Worm (Caenorhabditis elegans) whole organism, late embryonic: ENCODE results near the gene F09G8.10.
A peak's percentile ranks its signal among the peaks of the same experiment; 100 is the strongest.

Source experiments
- C08G9.2 ChIP-seq: sonication (generic microtip); optimal IDR thresholded peaks from 2 replicates; lab custom pipeline; 2016; ENCODE audit warnings: mild to moderate bottlenecking, missing genetic modification characterization, moderate library complexity, missing compliant biosample characterization
- C38D4.7 ChIP-seq: fragments of 200-800 bp; sonication (Bioruptor generic); optimal IDR thresholded peaks from 2 replicates; lab custom pipeline; 2018; ENCODE audit warnings: mild to moderate bottlenecking, missing genetic modification characterization, moderate library complexity, missing compliant biosample characterization
- K09A11.1 ChIP-seq: sonication (generic microtip); optimal IDR thresholded peaks from 2 replicates; lab custom pipeline; 2017; ENCODE audit warnings: antibody characterized with exemption, mild to moderate bottlenecking, missing genetic modification characterization, missing compliant biosample characterization; ENCODE audit not compliant: insufficient read depth
- T23F11.4 ChIP-seq: fragments of 200-800 bp; sonication (Bioruptor generic); optimal IDR thresholded peaks from 2 replicates; lab custom pipeline; 2018; ENCODE audit warnings: mild to moderate bottlenecking, missing genetic modification characterization, missing compliant biosample characterization
- Y22D7AL.16 ChIP-seq: sonication (generic microtip); optimal IDR thresholded peaks from 2 replicates; lab custom pipeline; 2016; ENCODE audit warnings: missing genetic modification characterization, missing compliant biosample characterization
- ceh-18 ChIP-seq: sonication (generic microtip); optimal IDR thresholded peaks from 2 replicates; lab custom pipeline; 2016; ENCODE audit warnings: missing genetic modification characterization, missing compliant biosample characterization
- ceh-2 ChIP-seq: sonication (generic microtip); optimal IDR thresholded peaks from 2 replicates; lab custom pipeline; 2016; ENCODE audit warnings: missing genotype, missing genetic modification characterization, missing compliant biosample characterization
- ceh-22 ChIP-seq: sonication (generic microtip); optimal IDR thresholded peaks from 2 replicates; lab custom pipeline; 2017; ENCODE audit warnings: missing biosample characterization, missing genetic modification characterization
- ceh-24 ChIP-seq: sonication (generic microtip); optimal IDR thresholded peaks from 2 replicates; lab custom pipeline; 2016; ENCODE audit warnings: mild to moderate bottlenecking, missing genetic modification characterization, missing compliant biosample characterization
- ceh-30 ChIP-seq: fragments of 150-350 bp; optimal IDR thresholded peaks from 2 replicates; lab custom pipeline; 2014; ENCODE audit warnings: missing biosample characterization, missing genetic modification characterization
- ceh-31 ChIP-seq: sonication (generic microtip); optimal IDR thresholded peaks from 2 replicates; lab custom pipeline; 2016; ENCODE audit warnings: missing genetic modification characterization, missing compliant biosample characterization
- ceh-34 ChIP-seq: sonication (generic microtip); optimal IDR thresholded peaks from 2 replicates; lab custom pipeline; 2016; ENCODE audit warnings: mild to moderate bottlenecking, missing genetic modification characterization, missing compliant biosample characterization
- ceh-48 ChIP-seq: sonication (generic microtip); optimal IDR thresholded peaks from 2 replicates; lab custom pipeline; 2016; ENCODE audit warnings: missing genetic modification characterization, inconsistent platforms, missing compliant biosample characterization
- ceh-6 ChIP-seq: fragments of 200-800 bp; sonication (Bioruptor generic); optimal IDR thresholded peaks from 2 replicates; lab custom pipeline; 2018; ENCODE audit warnings: mild to moderate bottlenecking, missing genetic modification characterization, missing compliant biosample characterization
- ceh-9 ChIP-seq: sonication (generic microtip); optimal IDR thresholded peaks from 2 replicates; lab custom pipeline; 2016; ENCODE audit warnings: mild to moderate bottlenecking, missing genetic modification characterization, inconsistent platforms, missing compliant biosample characterization
- che-1 ChIP-seq: sonication (generic microtip); optimal IDR thresholded peaks from 2 replicates; lab custom pipeline; 2016; ENCODE audit warnings: mild to moderate bottlenecking, missing genetic modification characterization, missing compliant biosample characterization
- dmd-4 ChIP-seq: sonication (generic microtip); optimal IDR thresholded peaks from 2 replicates; lab custom pipeline; 2016; ENCODE audit warnings: borderline replicate concordance, missing genetic modification characterization, missing compliant biosample characterization
- dve-1 ChIP-seq: sonication (generic microtip); optimal IDR thresholded peaks from 2 replicates; lab custom pipeline; 2017; ENCODE audit warnings: antibody characterized with exemption, mild to moderate bottlenecking, missing genetic modification characterization, missing compliant biosample characterization
- elt-2 ChIP-seq: sonication (generic microtip); optimal IDR thresholded peaks from 2 replicates; lab custom pipeline; 2016; ENCODE audit warnings: missing genetic modification reagents, missing genetic modification characterization, missing compliant biosample characterization
- ets-4 ChIP-seq: sonication (generic microtip); optimal IDR thresholded peaks from 2 replicates; lab custom pipeline; 2016; ENCODE audit warnings: missing genetic modification characterization, missing compliant biosample characterization
- fax-1 ChIP-seq: sonication (generic microtip); optimal IDR thresholded peaks from 2 replicates; lab custom pipeline; 2016; ENCODE audit warnings: missing genotype, missing genetic modification characterization, missing compliant biosample characterization
- fkh-10 ChIP-seq: fragments of 150-350 bp; optimal IDR thresholded peaks from 2 replicates; lab custom pipeline; 2014; ENCODE audit warnings: missing biosample characterization, missing genetic modification reagents, missing genetic modification characterization
- gmeb-2 ChIP-seq: sonication (generic microtip); optimal IDR thresholded peaks from 2 replicates; lab custom pipeline; 2016; ENCODE audit warnings: missing genetic modification characterization, inconsistent platforms, missing compliant biosample characterization
- hlh-13 ChIP-seq: fragments of 200-800 bp; sonication (Bioruptor generic); optimal IDR thresholded peaks from 2 replicates; lab custom pipeline; 2018; ENCODE audit warnings: mild to moderate bottlenecking, missing genetic modification characterization, missing compliant biosample characterization
- hlh-30 ChIP-seq: sonication (generic microtip); optimal IDR thresholded peaks from 2 replicates; lab custom pipeline; 2017; ENCODE audit warnings: antibody characterized with exemption, missing genetic modification characterization, missing compliant biosample characterization; ENCODE audit not compliant: insufficient read depth
- hlh-6 ChIP-seq: sonication (generic microtip); optimal IDR thresholded peaks from 2 replicates; lab custom pipeline; 2016; ENCODE audit warnings: missing genotype, missing genetic modification characterization, missing compliant biosample characterization
- lim-6 ChIP-seq: sonication (generic microtip); optimal IDR thresholded peaks from 2 replicates; lab custom pipeline; 2016; ENCODE audit warnings: missing genetic modification characterization, missing compliant biosample characterization
- lin-11 ChIP-seq: fragments of 200-800 bp; sonication (Bioruptor generic); optimal IDR thresholded peaks from 2 replicates; lab custom pipeline; 2018; ENCODE audit warnings: mild to moderate bottlenecking, missing genetic modification characterization, missing compliant biosample characterization
- madf-2 ChIP-seq: sonication (generic microtip); optimal IDR thresholded peaks from 2 replicates; lab custom pipeline; 2017; ENCODE audit warnings: missing genetic modification characterization, missing compliant biosample characterization
- mec-3 ChIP-seq: sonication (generic microtip); optimal IDR thresholded peaks from 2 replicates; lab custom pipeline; 2016; ENCODE audit warnings: borderline replicate concordance, missing genetic modification characterization, missing compliant biosample characterization
- nfya-1 ChIP-seq: sonication (generic microtip); optimal IDR thresholded peaks from 2 replicates; lab custom pipeline; 2017; ENCODE audit warnings: missing genetic modification characterization, mild to moderate bottlenecking, missing compliant biosample characterization, antibody characterized with exemption, moderate library complexity
- nhr-232 ChIP-seq: sonication (generic microtip); optimal IDR thresholded peaks from 2 replicates; lab custom pipeline; 2016; ENCODE audit warnings: missing genetic modification characterization, missing compliant biosample characterization
- npax-4 ChIP-seq: sonication (generic microtip); optimal IDR thresholded peaks from 2 replicates; lab custom pipeline; 2016; ENCODE audit warnings: missing genetic modification characterization, missing compliant biosample characterization
- odd-2 ChIP-seq: sonication (generic microtip); optimal IDR thresholded peaks from 2 replicates; lab custom pipeline; 2017; ENCODE audit warnings: antibody characterized with exemption, mild to moderate bottlenecking, missing genetic modification characterization, missing compliant biosample characterization
- pag-3 ChIP-seq: sonication (generic microtip); optimal IDR thresholded peaks from 2 replicates; lab custom pipeline; 2016; ENCODE audit warnings: missing compliant biosample characterization, missing genetic modification characterization, borderline replicate concordance
- pax-1 ChIP-seq: fragments of 150-350 bp; optimal IDR thresholded peaks from 2 replicates; lab custom pipeline; 2014; ENCODE audit warnings: missing biosample characterization, missing genetic modification characterization
- pha-2 ChIP-seq: sonication (generic microtip); optimal IDR thresholded peaks from 2 replicates; lab custom pipeline; 2017; ENCODE audit warnings: mild to moderate bottlenecking, missing genetic modification characterization, missing compliant biosample characterization
- pha-4 ChIP-seq: fragments of 150-350 bp; optimal IDR thresholded peaks from 2 replicates; lab custom pipeline; 2018; ENCODE audit warnings: missing biosample characterization, missing genetic modification reagents, missing genetic modification characterization
- pqm-1 ChIP-seq: sonication (generic microtip); optimal IDR thresholded peaks from 2 replicates; lab custom pipeline; 2016; ENCODE audit warnings: missing genetic modification characterization, missing compliant biosample characterization
- rnt-1 ChIP-seq: sonication (generic microtip); optimal IDR thresholded peaks from 2 replicates; lab custom pipeline; 2016; ENCODE audit warnings: missing genetic modification characterization, missing compliant biosample characterization
- tbx-2 ChIP-seq: sonication (generic microtip); optimal IDR thresholded peaks from 2 replicates; lab custom pipeline; 2016; ENCODE audit warnings: missing genetic modification characterization, missing compliant biosample characterization
- ttx-3 ChIP-seq: sonication (generic microtip); optimal IDR thresholded peaks from 2 replicates; lab custom pipeline; 2016; ENCODE audit warnings: missing genetic modification reagents, missing genetic modification characterization, missing compliant biosample characterization
- unc-3 ChIP-seq, 2 experiments: fragments of 200-800 bp in 1 of 2; sonication (Bioruptor generic) in 1 of 2; sonication (generic microtip) in 1 of 2; conservative IDR thresholded peaks in 1 of 2; optimal IDR thresholded peaks in 1 of 2; 2 replicates each; pipeline versions ENCODE4 v1.3.6 to Lab custom; 2016 to 2022; ENCODE audit warnings: missing compliant biosample characterization in 2 of 2, missing genetic modification characterization in 2 of 2, missing genetic modification reagents in 1 of 2
- unc-86 ChIP-seq: sonication (generic microtip); optimal IDR thresholded peaks from 2 replicates; lab custom pipeline; 2016; ENCODE audit warnings: missing genetic modification characterization, missing compliant biosample characterization
- zip-5 ChIP-seq: sonication (generic microtip); optimal IDR thresholded peaks from 2 replicates; lab custom pipeline; 2016; ENCODE audit warnings: missing genetic modification characterization, missing compliant biosample characterization
- ztf-16 ChIP-seq: sonication (generic microtip); optimal IDR thresholded peaks from 2 replicates; lab custom pipeline; 2017; ENCODE audit warnings: missing genetic modification characterization, missing compliant biosample characterization

The F09G8.10 gene

ce11 chrIII:8245591-8245990 is 26.4 kb downstream of the F09G8.10 start, which contains the start of gene C02F5.3:
Gene C02F5.3, plus strand, starts transcription at chrIII:8245891.
- TF ChIP-seq lim-6: no peak
- TF ChIP-seq Y22D7AL.16 (tag; lab: Kevin White, UChicago): no peak
- no peak for TF ChIP-seq mec-3
- TF ChIP-seq ttx-3 (tag; lab: Kevin White, UChicago): no peak
- TF ChIP-seq pax-1 (tag; lab: Kevin White, UChicago): no peak
- TF ChIP-seq lin-11 (tag; lab: Kevin White, UChicago): no peak
- TF ChIP-seq C08G9.2: no peak
- no peak for TF ChIP-seq ceh-6 (GFP tag; lab: Kevin White, UChicago)
- no peak for TF ChIP-seq T23F11.4
- TF ChIP-seq pqm-1 (tag; lab: Kevin White, UChicago): no peak
- TF ChIP-seq pag-3 (tag; lab: Kevin White, UChicago): no peak
- TF ChIP-seq gmeb-2 (tag; lab: Kevin White, UChicago): no peak
- TF ChIP-seq ceh-18 (tag; lab: Kevin White, UChicago): no peak
- TF ChIP-seq unc-86 (tag; lab: Kevin White, UChicago): no peak
- no peak for TF ChIP-seq hlh-30 (tag; lab: Kevin White, UChicago)
- no peak for TF ChIP-seq nfya-1 (tag; lab: Kevin White, UChicago)

ce11 chrIII:8244052-8244451 is 27.9 kb downstream of the F09G8.10 start, which contains the start of the genes pbs-6 and cids-1:
Gene pbs-6, minus strand, starts transcription at chrIII:8244092.
Gene cids-1, plus strand, starts transcription at chrIII:8244445.
- no peak for TF ChIP-seq dve-1 (tag; lab: Kevin White, UChicago)
- TF ChIP-seq npax-4 (tag; lab: Kevin White, UChicago): no peak
- no peak for TF ChIP-seq ttx-3 (tag; lab: Kevin White, UChicago)
- TF ChIP-seq pha-4 (tag; lab: Kevin White, UChicago): no peak
- TF ChIP-seq hlh-6 (tag; lab: Kevin White, UChicago): no peak
- no peak for TF ChIP-seq gmeb-2 (tag; lab: Kevin White, UChicago)
- no peak for TF ChIP-seq T23F11.4
- TF ChIP-seq ztf-16 (tag; lab: Kevin White, UChicago): no peak
- no peak for TF ChIP-seq C38D4.7 (GFP tag; lab: Kevin White, UChicago)
- TF ChIP-seq elt-2 (tag; lab: Kevin White, UChicago): no peak
- no peak for TF ChIP-seq ceh-9
- no peak for TF ChIP-seq ceh-2 (tag; lab: Kevin White, UChicago)
- no peak for TF ChIP-seq odd-2 (tag; lab: Kevin White, UChicago)
- TF ChIP-seq fax-1 (tag; lab: Kevin White, UChicago): no peak
- no peak for TF ChIP-seq ceh-22 (tag; lab: Kevin White, UChicago)
- TF ChIP-seq ceh-34 (tag; lab: Kevin White, UChicago): no peak
- no peak for TF ChIP-seq madf-2 (tag; lab: Kevin White, UChicago)
- TF ChIP-seq rnt-1 (tag; lab: Kevin White, UChicago): no peak

ce11 chrIII:8242809-8243208 is 29.2 kb downstream of the F09G8.10 start, which contains the start of gene C02F5.12:
Gene C02F5.12, minus strand, starts transcription at chrIII:8243029.
- peak; percentile 31 for TF ChIP-seq hlh-30 (tag; lab: Kevin White, UChicago)
- peak; percentile 7 for TF ChIP-seq nhr-232
- TF ChIP-seq ceh-30 (tag; lab: Kevin White, UChicago): peak; percentile 100
- no peak for TF ChIP-seq che-1

ce11 chrIII:8240948-8241347 is 31.0 kb downstream of the F09G8.10 start:
- no peak for TF ChIP-seq unc-86 (tag; lab: Kevin White, UChicago)
- TF ChIP-seq K09A11.1 (tag; lab: Kevin White, UChicago): no peak
- TF ChIP-seq pha-2 (tag; lab: Kevin White, UChicago): no peak
- TF ChIP-seq T23F11.4: no peak
- no peak for TF ChIP-seq ceh-24 (tag; lab: Kevin White, UChicago)
- TF ChIP-seq dmd-4 (tag; lab: Kevin White, UChicago): no peak
- TF ChIP-seq ets-4 (tag; lab: Kevin White, UChicago): no peak
- TF ChIP-seq ceh-6 (GFP tag; lab: Kevin White, UChicago): no peak
- TF ChIP-seq hlh-13 (GFP tag; lab: Kevin White, UChicago): no peak
- no peak for TF ChIP-seq fkh-10 (GFP tag; lab: Kevin White, UChicago)
- TF ChIP-seq C38D4.7 (GFP tag; lab: Kevin White, UChicago): no peak
- TF ChIP-seq ceh-48 (tag; lab: Kevin White, UChicago): no peak
- TF ChIP-seq ceh-31 (tag; lab: Kevin White, UChicago): no peak
- TF ChIP-seq unc-3 (GFP tag; conservative IDR thresholded peaks at IDR 0.05; lab: Robert Waterston, UW): no peak
- no peak for TF ChIP-seq unc-3 (tag; optimal IDR thresholded peaks at IDR 0.05; lab: Kevin White, UChicago)
- no peak for TF ChIP-seq zip-5 (tag; lab: Kevin White, UChicago)
- TF ChIP-seq tbx-2 (tag; lab: Kevin White, UChicago): no peak
- TF ChIP-seq pqm-1 (tag; lab: Kevin White, UChicago): no peak
